Worm (Caenorhabditis elegans) whole organism, mixed stage, embryonic: ENCODE measurements around the gene osgn-1.

Experiments used
- blmp-1 ChIP-seq: fragments of 150-350 bp; optimal IDR thresholded peaks from 2 replicates; lab custom pipeline; 2014; ENCODE audit warnings: missing biosample characterization, missing genetic modification characterization
- ceh-83 ChIP-seq: fragments of 200-800 bp; sonication (Bioruptor generic); optimal IDR thresholded peaks from 2 replicates; lab custom pipeline; 2018; ENCODE audit warnings: mild to moderate bottlenecking, missing genetic modification characterization, missing compliant biosample characterization
- ces-1 ChIP-seq: fragments of 150-350 bp; optimal IDR thresholded peaks from 2 replicates; lab custom pipeline; 2014; ENCODE audit warnings: missing biosample characterization, missing genetic modification reagents, missing genetic modification characterization
- flh-1 ChIP-seq: fragments of 200-800 bp; sonication (Bioruptor generic); optimal IDR thresholded peaks from 2 replicates; lab custom pipeline; 2018; ENCODE audit warnings: mild to moderate bottlenecking, missing genetic modification characterization, moderate library complexity, missing compliant biosample characterization
- lsy-2 ChIP-seq: fragments of 150-350 bp; optimal IDR thresholded peaks from 2 replicates; lab custom pipeline; 2014; ENCODE audit warnings: missing biosample characterization, missing genetic modification characterization
- mab-5 ChIP-seq: fragments of 150-350 bp; optimal IDR thresholded peaks from 2 replicates; lab custom pipeline; 2014; ENCODE audit warnings: missing biosample characterization, missing genetic modification characterization
- nhr-12 ChIP-seq: fragments of 150-350 bp; optimal IDR thresholded peaks from 2 replicates; lab custom pipeline; 2014; ENCODE audit warnings: missing biosample characterization, missing genetic modification characterization
- nhr-28 ChIP-seq: fragments of 150-350 bp; optimal IDR thresholded peaks from 2 replicates; lab custom pipeline; 2014; ENCODE audit warnings: missing biosample characterization, missing genetic modification characterization
- snpc-4 ChIP-seq: fragments of 150-350 bp; optimal IDR thresholded peaks from 2 replicates; lab custom pipeline; 2014; ENCODE audit warnings: missing biosample characterization, missing genetic modification characterization
- sptf-1 ChIP-seq: sonication (generic microtip); optimal IDR thresholded peaks from 2 replicates; lab custom pipeline; 2017; ENCODE audit warnings: mild to moderate bottlenecking, missing genetic modification characterization, moderate library complexity, missing compliant biosample characterization
- unc-39 ChIP-seq: fragments of 150-350 bp; optimal IDR thresholded peaks from 2 replicates; lab custom pipeline; 2014; ENCODE audit warnings: missing biosample characterization, missing genetic modification characterization
- unc-62 ChIP-seq: fragments of 150-350 bp; optimal IDR thresholded peaks from 2 replicates; lab custom pipeline; 2014; ENCODE audit warnings: missing biosample characterization, missing genetic modification reagents, missing genetic modification characterization

- no peak for TF ChIP-seq unc-62 (GFP tag; lab: Kevin White, UChicago)
- TF ChIP-seq sptf-1 (tag; lab: Kevin White, UChicago): no peak
- no peak for TF ChIP-seq blmp-1
- TF ChIP-seq ces-1 (GFP tag; lab: Kevin White, UChicago): no peak
- TF ChIP-seq flh-1 (GFP tag; lab: Kevin White, UChicago): no peak
- no peak for TF ChIP-seq ceh-83 (GFP tag; lab: Kevin White, UChicago)
- TF ChIP-seq nhr-12 (tag; lab: Kevin White, UChicago): no peak
- TF ChIP-seq snpc-4 (tag; lab: Kevin White, UChicago): no peak
- TF ChIP-seq lsy-2 (tag; lab: Kevin White, UChicago): no peak
- TF ChIP-seq unc-39: no peak
- no peak for TF ChIP-seq nhr-28 (tag; lab: Kevin White, UChicago)
- no peak for TF ChIP-seq mab-5 (tag; lab: Kevin White, UChicago)
Measured at ce11 chrIV:4259433-4259832, 52.2 kb downstream of the osgn-1 start.
